Fruit fly (Drosophila melanogaster) whole organism, embryonic: ENCODE results near the gene CG2278.

Experiments
- ATbp ChIP-seq: fragments of 200-800 bp; sonication (Bioruptor generic); optimal IDR thresholded peaks from 2 replicates; lab custom pipeline; 2017; ENCODE audit warnings: missing biosample characterization, mild to moderate bottlenecking, missing genetic modification characterization, missing genetic modification reagents
- BEAF-32 ChIP-seq: fragments of 200-800 bp; sonication (Bioruptor generic); optimal IDR thresholded peaks from 3 replicates; lab custom pipeline; 2017; ENCODE audit warnings: missing biosample characterization, missing genetic modification characterization, mild to moderate bottlenecking, moderate library complexity, missing genetic modification reagents
- CG11093 ChIP-seq: fragments of 200-800 bp; sonication (Bioruptor generic); IDR thresholded peaks from 3 replicates; pipeline ENCODE4 v1.3.6; 2022; ENCODE audit warnings: missing biosample characterization, missing genetic modification characterization
- CG11560 ChIP-seq: fragments of 200-800 bp; sonication (Bioruptor generic); IDR thresholded peaks from 3 replicates; pipeline ENCODE4 v1.3.6; 2022; ENCODE audit warnings: missing biosample characterization, missing genetic modification characterization
- CG12236 ChIP-seq: fragments of 200-800 bp; sonication (Bioruptor generic); optimal IDR thresholded peaks from 2 replicates; lab custom pipeline; 2016; ENCODE audit warnings: missing biosample characterization, missing genetic modification characterization
- CG12659 ChIP-seq: fragments of 200-800 bp; sonication (Bioruptor generic); optimal IDR thresholded peaks from 3 replicates; lab custom pipeline; 2017; ENCODE audit warnings: mild to moderate bottlenecking, missing biosample characterization, missing genetic modification reagents, missing genetic modification characterization
- CG13287 ChIP-seq: fragments of 200-800 bp; sonication (Bioruptor generic); IDR thresholded peaks from 2 replicates; pipeline ENCODE4 v1.3.6; 2022; ENCODE audit warnings: missing biosample characterization, missing genetic modification characterization; ENCODE audit not compliant: partially characterized antibody
- CG15269 ChIP-seq: fragments of 200-800 bp; sonication (Bioruptor generic); optimal IDR thresholded peaks from 2 replicates; lab custom pipeline; 2018; ENCODE audit warnings: missing biosample characterization, mild to moderate bottlenecking, missing genetic modification characterization, moderate library complexity
- CG15601 ChIP-seq: fragments of 200-800 bp; sonication (Bioruptor generic); optimal IDR thresholded peaks from 3 replicates; lab custom pipeline; 2019; ENCODE audit warnings: missing biosample characterization, mild to moderate bottlenecking, missing genetic modification characterization, moderate library complexity
- CG16863 ChIP-seq: fragments of 200-800 bp; sonication (Bioruptor generic); optimal IDR thresholded peaks from 3 replicates; lab custom pipeline; 2016; ENCODE audit warnings: missing biosample characterization, missing genetic modification characterization
- CG2199 ChIP-seq: fragments of 200-800 bp; sonication (Bioruptor generic); IDR thresholded peaks from 3 replicates; pipeline ENCODE4 v1.3.6; 2022; ENCODE audit warnings: missing biosample characterization, missing genetic modification characterization
- CG2202 ChIP-seq: fragments of 200-800 bp; sonication (Bioruptor generic); optimal IDR thresholded peaks from 2 replicates; lab custom pipeline; 2018; ENCODE audit warnings: missing biosample characterization, mild to moderate bottlenecking, missing genetic modification characterization
- CG2875 ChIP-seq: fragments of 200-800 bp; sonication (Bioruptor generic); optimal IDR thresholded peaks from 2 replicates; lab custom pipeline; 2017; ENCODE audit warnings: missing biosample characterization, mild to moderate bottlenecking, missing genetic modification characterization, missing genetic modification reagents
- CG30020 ChIP-seq: fragments of 200-800 bp; optimal IDR thresholded peaks from 2 replicates; lab custom pipeline; 2019; ENCODE audit warnings: missing biosample characterization, mild to moderate bottlenecking, missing genetic modification characterization, moderate library complexity
- CG33557 ChIP-seq: fragments of 200-800 bp; sonication (Bioruptor generic); optimal IDR thresholded peaks from 2 replicates; lab custom pipeline; 2019; ENCODE audit warnings: missing biosample characterization, mild to moderate bottlenecking, missing genetic modification characterization, moderate library complexity
- CG34224 ChIP-seq: fragments of 200-800 bp; sonication (Bioruptor generic); IDR thresholded peaks from 3 replicates; pipeline ENCODE4 v1.3.6; 2022; ENCODE audit warnings: missing biosample characterization, missing genetic modification characterization; ENCODE audit not compliant: partially characterized antibody
- CG4617 ChIP-seq: fragments of 200-800 bp; sonication (Bioruptor generic); optimal IDR thresholded peaks from 3 replicates; lab custom pipeline; 2016; ENCODE audit warnings: missing biosample characterization, missing genetic modification characterization, borderline replicate concordance
- CG7963 ChIP-seq: fragments of 200-800 bp; sonication (Bioruptor generic); IDR thresholded peaks from 3 replicates; pipeline ENCODE4 v1.3.6; 2022; ENCODE audit warnings: missing biosample characterization, missing genetic modification characterization; ENCODE audit not compliant: partially characterized antibody
- CG8290 ChIP-seq, 3 experiments: fragments of 200-800 bp; sonication (Bioruptor generic); optimal IDR thresholded peaks; 2 replicates each; lab custom pipeline; 2016 to 2019; ENCODE audit warnings: missing biosample characterization in 3 of 3, missing genetic modification characterization in 3 of 3, mild to moderate bottlenecking in 2 of 3, moderate library complexity in 1 of 3
- CG9437 ChIP-seq: fragments of 200-800 bp; sonication (Bioruptor generic); optimal IDR thresholded peaks from 2 replicates; lab custom pipeline; 2018; ENCODE audit warnings: missing biosample characterization, mild to moderate bottlenecking, missing genetic modification characterization
- Ets65A ChIP-seq: fragments of 200-800 bp; sonication (Bioruptor generic); peaks from one replicate; lab custom pipeline; 2016; ENCODE audit warnings: missing biosample characterization, missing genetic modification characterization
- H2.0 ChIP-seq: fragments of 200-800 bp; sonication (Bioruptor generic); IDR thresholded peaks from 2 replicates; pipeline ENCODE4 v1.3.6; 2022; ENCODE audit warnings: missing biosample characterization, missing genetic modification characterization
- HLH4C ChIP-seq: fragments of 200-800 bp; sonication (Bioruptor generic); IDR thresholded peaks from 3 replicates; pipeline ENCODE4 v1.3.6; 2022; ENCODE audit warnings: missing biosample characterization, missing genetic modification characterization; ENCODE audit not compliant: partially characterized antibody
- Hmx ChIP-seq: fragments of 200-800 bp; sonication (Bioruptor generic); optimal IDR thresholded peaks from 2 replicates; lab custom pipeline; 2016; ENCODE audit warnings: missing biosample characterization, missing genetic modification characterization
- NK7.1 ChIP-seq: fragments of 200-800 bp; sonication (Bioruptor generic); optimal IDR thresholded peaks from 3 replicates; lab custom pipeline; 2016; ENCODE audit warnings: missing biosample characterization, missing genetic modification characterization
- Opbp ChIP-seq: fragments of 200-800 bp; sonication (Bioruptor generic); IDR thresholded peaks from 3 replicates; pipeline ENCODE4 v1.3.6; 2022; ENCODE audit warnings: missing biosample characterization, missing genetic modification characterization; ENCODE audit not compliant: partially characterized antibody
- PHDP ChIP-seq: fragments of 200-800 bp; sonication (Bioruptor generic); optimal IDR thresholded peaks from 3 replicates; lab custom pipeline; 2018; ENCODE audit warnings: missing biosample characterization, mild to moderate bottlenecking, missing genetic modification characterization, moderate library complexity
- Rx ChIP-seq: fragments of 200-800 bp; sonication (Bioruptor generic); IDR thresholded peaks from 2 replicates; pipeline ENCODE4 v1.3.6; 2022; ENCODE audit warnings: missing biosample characterization, missing genetic modification characterization
- Tbp ChIP-seq: fragments of >200 bp; optimal IDR thresholded peaks from 2 replicates; lab custom pipeline; 2018; ENCODE audit warnings: missing biosample characterization, missing genetic modification characterization
- abd-A ChIP-seq: fragments of 200-800 bp; sonication (Bioruptor generic); optimal IDR thresholded peaks from 3 replicates; lab custom pipeline; 2019; ENCODE audit warnings: missing biosample characterization, mild to moderate bottlenecking, missing genetic modification characterization, moderate library complexity
- chinmo ChIP-seq: fragments of 200-800 bp; sonication (Bioruptor generic); IDR thresholded peaks from 4 replicates; pipeline ENCODE4 v1.3.6; 2022; ENCODE audit warnings: missing biosample characterization, missing genetic modification characterization; ENCODE audit not compliant: partially characterized antibody
- ci ChIP-seq: fragments of 200-800 bp; sonication (Bioruptor generic); IDR thresholded peaks from 3 replicates; pipeline ENCODE4 v1.3.6; 2022; ENCODE audit warnings: missing biosample characterization, missing genetic modification characterization
- disco-r ChIP-seq: fragments of 200-800 bp; sonication (Bioruptor generic); optimal IDR thresholded peaks from 2 replicates; lab custom pipeline; 2016; ENCODE audit warnings: missing biosample characterization, missing genetic modification characterization
- ewg ChIP-seq: fragments of 200-800 bp; sonication (Bioruptor generic); optimal IDR thresholded peaks from 3 replicates; lab custom pipeline; 2017; ENCODE audit warnings: mild to moderate bottlenecking, missing biosample characterization, missing genetic modification reagents, missing genetic modification characterization
- fd64A ChIP-seq: fragments of 200-800 bp; sonication (Bioruptor generic); optimal IDR thresholded peaks from 3 replicates; lab custom pipeline; 2018; ENCODE audit warnings: missing biosample characterization, mild to moderate bottlenecking, missing genetic modification characterization
- her ChIP-seq: fragments of 200-800 bp; sonication (Bioruptor generic); optimal IDR thresholded peaks from 2 replicates; lab custom pipeline; 2016; ENCODE audit warnings: missing biosample characterization, missing genetic modification characterization
- jing ChIP-seq: fragments of 200-800 bp; sonication (Bioruptor generic); optimal IDR thresholded peaks from 2 replicates; lab custom pipeline; 2018; ENCODE audit warnings: missing biosample characterization, mild to moderate bottlenecking, missing genetic modification characterization
- jumu ChIP-seq: fragments of 200-800 bp; sonication (Bioruptor generic); optimal IDR thresholded peaks from 3 replicates; lab custom pipeline; 2016; ENCODE audit warnings: missing biosample characterization, missing genetic modification characterization
- nau ChIP-seq: fragments of 200-800 bp; sonication (Bioruptor generic); optimal IDR thresholded peaks from 3 replicates; lab custom pipeline; 2017; ENCODE audit warnings: missing biosample characterization, mild to moderate bottlenecking, missing genetic modification characterization, missing genetic modification reagents
- pzg ChIP-seq: fragments of 200-800 bp; sonication (Bioruptor generic); optimal IDR thresholded peaks from 3 replicates; lab custom pipeline; 2018; ENCODE audit warnings: missing biosample characterization, mild to moderate bottlenecking, missing genetic modification characterization, moderate library complexity
- repo ChIP-seq: fragments of 200-800 bp; sonication (Bioruptor generic); optimal IDR thresholded peaks from 2 replicates; lab custom pipeline; 2016; ENCODE audit warnings: missing biosample characterization, missing genetic modification characterization
- row ChIP-seq: fragments of 200-800 bp; sonication (Bioruptor generic); IDR thresholded peaks from 3 replicates; pipeline ENCODE4 v1.3.6; 2022; ENCODE audit warnings: missing biosample characterization, missing genetic modification characterization
- salm ChIP-seq: fragments of 200-800 bp; sonication (Bioruptor generic); optimal IDR thresholded peaks from 2 replicates; lab custom pipeline; 2018; ENCODE audit warnings: missing biosample characterization, mild to moderate bottlenecking, missing genetic modification characterization
- stwl ChIP-seq: fragments of 200-800 bp; sonication (Bioruptor generic); optimal IDR thresholded peaks from 3 replicates; lab custom pipeline; 2018; ENCODE audit warnings: missing biosample characterization, mild to moderate bottlenecking, missing genetic modification characterization, moderate library complexity
- tap ChIP-seq: fragments of 200-800 bp; optimal IDR thresholded peaks from 3 replicates; lab custom pipeline; 2019; ENCODE audit warnings: missing biosample characterization, mild to moderate bottlenecking, missing genetic modification characterization, moderate library complexity
- trem ChIP-seq: fragments of 200-800 bp; optimal IDR thresholded peaks from 3 replicates; lab custom pipeline; 2019; ENCODE audit warnings: missing biosample characterization, mild to moderate bottlenecking, missing genetic modification characterization, moderate library complexity
- unc-4 ChIP-seq: fragments of 200-800 bp; sonication (Bioruptor generic); IDR thresholded peaks from 2 replicates; pipeline ENCODE4 v1.3.6; 2022; ENCODE audit warnings: missing biosample characterization, missing genetic modification characterization; ENCODE audit not compliant: partially characterized antibody

The CG2278 gene

dm6 chrX:8129204-8129997 lies 40.7 kb downstream of the CG2278 start, which contains the start of gene CG2116 (continued):
- TF ChIP-seq Tbp (no peak), NK7.1 (GFP tag; lab: Kevin White, UChicago) (no peak), CG11093 (GFP tag; lab: Robert Waterston, UW) (no peak), nau (GFP tag; lab: Kevin White, UChicago) (no peak), CG2199 (GFP tag; lab: Robert Waterston, UW) (no peak), CG2202 (tag; lab: Kevin White, UChicago) (no peak), Ets65A (GFP tag; lab: Kevin White, UChicago) (peak; percentile 70), CG9437 (GFP tag; lab: Kevin White, UChicago) (peak; percentile 37), CG15601 (tag; lab: Kevin White, UChicago) (no peak), chinmo (GFP tag; lab: Robert Waterston, UW) (peak; percentile 70), CG2875 (GFP tag; lab: Kevin White, UChicago) (no peak), ewg (GFP tag; lab: Kevin White, UChicago) (peak; percentile 76), repo (GFP tag; lab: Kevin White, UChicago) (no peak), CG16863 (GFP tag; lab: Kevin White, UChicago) (no peak), unc-4 (peak; percentile 67; the same call in 1 of the 2 replicates), abd-A (tag; lab: Kevin White, UChicago) (no peak), CG15269 (tag; lab: Kevin White, UChicago) (no peak), Rx (GFP tag; lab: Robert Waterston, UW) (no peak), CG7963 (GFP tag; lab: Robert Waterston, UW) (peak; percentile 59; the same call in 2 of the 3 replicates), H2.0 (GFP tag; lab: Robert Waterston, UW) (no peak), ATbp (GFP tag; lab: Kevin White, UChicago) (no peak), jumu (no peak), CG13287 (GFP tag; lab: Robert Waterston, UW) (peak; percentile 72), disco-r (GFP tag; lab: Kevin White, UChicago) (no peak), Hmx (GFP tag; lab: Kevin White, UChicago) (no peak), salm (no peak), CG12236 (GFP tag; lab: Kevin White, UChicago) (no peak), pzg (peak; percentile 64), row (GFP tag; lab: Robert Waterston, UW) (peak; percentile 48; the same call in 2 of the 3 replicates), CG34224 (GFP tag; lab: Robert Waterston, UW) (peak; percentile 53; the same call in 2 of the 3 replicates), jing (GFP tag; lab: Kevin White, UChicago) (no peak), CG8290 (GFP tag; optimal IDR thresholded peaks at IDR 0.05; lab: Kevin White, UChicago) (peak; percentile 22), CG8290 (tag; optimal IDR thresholded peaks at IDR 0.05; lab: Kevin White, UChicago) (peak in 1 of 2 experiments; percentile 26), PHDP (tag; lab: Kevin White, UChicago) (no peak), Opbp (GFP tag; lab: Robert Waterston, UW) (peak; percentile 43; the same call in 2 of the 3 replicates), BEAF-32 (GFP tag; lab: Kevin White, UChicago) (peak; percentile 85), HLH4C (peak; percentile 63; the same call in 2 of the 3 replicates), ci (GFP tag; lab: Robert Waterston, UW) (0 out of 3 replicates have a peak, but pooled peaks have one; percentile 25), stwl (tag; lab: Kevin White, UChicago) (peak; percentile 18), her (GFP tag; lab: Kevin White, UChicago) (peak; percentile 85), CG12659 (GFP tag; lab: Kevin White, UChicago) (peak; percentile 51), trem (tag; lab: Kevin White, UChicago) (peak; percentile 36), fd64A (no peak), CG4617 (GFP tag; lab: Kevin White, UChicago) (peak; percentile 48), CG11560 (tag; lab: Robert Waterston, UW) (0 out of 3 replicates have a peak, but pooled peaks have one; percentile 33), tap (no peak), CG30020 (tag; lab: Kevin White, UChicago) (peak; percentile 45), CG33557 (GFP tag; lab: Kevin White, UChicago) (no peak)
